Worm (Caenorhabditis elegans) whole organism, mixed stage, embryonic: ENCODE measurements around the gene F53F4.1.

Experiments used
- M03D4.4 ChIP-seq: sonication (generic microtip); optimal IDR thresholded peaks from 2 replicates; lab custom pipeline; 2017; ENCODE audit warnings: mild to moderate bottlenecking, missing genetic modification characterization, missing compliant biosample characterization
- bed-3 ChIP-seq: fragments of 200-800 bp; sonication (Bioruptor generic); optimal IDR thresholded peaks from 3 replicates; lab custom pipeline; 2018; ENCODE audit warnings: mild to moderate bottlenecking, missing genetic modification characterization, moderate library complexity, missing compliant biosample characterization
- blmp-1 ChIP-seq: fragments of 150-350 bp; optimal IDR thresholded peaks from 2 replicates; lab custom pipeline; 2014; ENCODE audit warnings: missing biosample characterization, missing genetic modification characterization
- ceh-39 ChIP-seq: fragments of 150-350 bp; optimal IDR thresholded peaks from 2 replicates; lab custom pipeline; 2014; ENCODE audit warnings: missing biosample characterization, missing genetic modification characterization
- ceh-43 ChIP-seq: fragments of 200-800 bp; sonication (Bioruptor generic); optimal IDR thresholded peaks from 2 replicates; lab custom pipeline; 2018; ENCODE audit warnings: mild to moderate bottlenecking, missing genetic modification characterization, moderate library complexity, missing compliant biosample characterization
- ceh-83 ChIP-seq: fragments of 200-800 bp; sonication (Bioruptor generic); optimal IDR thresholded peaks from 2 replicates; lab custom pipeline; 2018; ENCODE audit warnings: mild to moderate bottlenecking, missing genetic modification characterization, missing compliant biosample characterization
- ces-1 ChIP-seq: fragments of 150-350 bp; optimal IDR thresholded peaks from 2 replicates; lab custom pipeline; 2014; ENCODE audit warnings: missing biosample characterization, missing genetic modification reagents, missing genetic modification characterization
- cnd-1 ChIP-seq: fragments of 200-800 bp; sonication (Bioruptor generic); optimal IDR thresholded peaks from 2 replicates; lab custom pipeline; 2018; ENCODE audit warnings: mild to moderate bottlenecking, missing genetic modification characterization, missing compliant biosample characterization
- flh-1 ChIP-seq: fragments of 200-800 bp; sonication (Bioruptor generic); optimal IDR thresholded peaks from 2 replicates; lab custom pipeline; 2018; ENCODE audit warnings: mild to moderate bottlenecking, missing genetic modification characterization, moderate library complexity, missing compliant biosample characterization
- hlh-1 ChIP-seq: fragments of 150-350 bp; optimal IDR thresholded peaks from 2 replicates; lab custom pipeline; 2014; ENCODE audit warnings: missing biosample characterization, missing genetic modification reagents, missing genetic modification characterization
- lin-13 ChIP-seq: fragments of 150-350 bp; optimal IDR thresholded peaks from 2 replicates; lab custom pipeline; 2014; ENCODE audit warnings: missing biosample characterization, missing genetic modification characterization
- lin-32 ChIP-seq: fragments of 200-800 bp; sonication (Bioruptor generic); optimal IDR thresholded peaks from 2 replicates; lab custom pipeline; 2018; ENCODE audit warnings: mild to moderate bottlenecking, missing genetic modification characterization, missing compliant biosample characterization
- lsy-2 ChIP-seq: fragments of 150-350 bp; optimal IDR thresholded peaks from 2 replicates; lab custom pipeline; 2014; ENCODE audit warnings: missing biosample characterization, missing genetic modification characterization
- mab-5 ChIP-seq: fragments of 150-350 bp; optimal IDR thresholded peaks from 2 replicates; lab custom pipeline; 2014; ENCODE audit warnings: missing biosample characterization, missing genetic modification characterization
- mep-1 ChIP-seq: fragments of 150-350 bp; optimal IDR thresholded peaks from 2 replicates; lab custom pipeline; 2017; ENCODE audit warnings: missing biosample characterization, missing genetic modification reagents, missing genetic modification characterization, inconsistent platforms
- mls-2 ChIP-seq: sonication (generic microtip); optimal IDR thresholded peaks from 2 replicates; lab custom pipeline; 2016; ENCODE audit warnings: mild to moderate bottlenecking, missing genetic modification characterization, moderate library complexity, missing compliant biosample characterization
- nhr-2 ChIP-seq: fragments of 150-350 bp; optimal IDR thresholded peaks from 2 replicates; lab custom pipeline; 2014; ENCODE audit warnings: missing biosample characterization, missing genetic modification characterization
- nhr-237 ChIP-seq: fragments of 150-350 bp; optimal IDR thresholded peaks from 2 replicates; lab custom pipeline; 2014; ENCODE audit warnings: missing biosample characterization, missing genetic modification characterization
- pha-4 ChIP-seq: fragments of 150-350 bp; optimal IDR thresholded peaks from 2 replicates; lab custom pipeline; 2018; ENCODE audit warnings: missing biosample characterization, missing genetic modification reagents, missing genetic modification characterization
- snpc-4 ChIP-seq: fragments of 150-350 bp; optimal IDR thresholded peaks from 2 replicates; lab custom pipeline; 2014; ENCODE audit warnings: missing biosample characterization, missing genetic modification characterization
- sptf-1 ChIP-seq: sonication (generic microtip); optimal IDR thresholded peaks from 2 replicates; lab custom pipeline; 2017; ENCODE audit warnings: mild to moderate bottlenecking, missing genetic modification characterization, moderate library complexity, missing compliant biosample characterization
- tbx-8 ChIP-seq: fragments of 200-800 bp; sonication (Bioruptor generic); optimal IDR thresholded peaks from 2 replicates; lab custom pipeline; 2018; ENCODE audit warnings: mild to moderate bottlenecking, missing genetic modification characterization, moderate library complexity, missing compliant biosample characterization
- unc-120 ChIP-seq: sonication (generic microtip); optimal IDR thresholded peaks from 2 replicates; lab custom pipeline; 2017; ENCODE audit warnings: missing genetic modification characterization, missing compliant biosample characterization; ENCODE audit not compliant: poor library complexity, severe bottlenecking
- unc-39 ChIP-seq: fragments of 150-350 bp; optimal IDR thresholded peaks from 2 replicates; lab custom pipeline; 2014; ENCODE audit warnings: missing biosample characterization, missing genetic modification characterization
- zip-8 ChIP-seq: fragments of 150-350 bp; optimal IDR thresholded peaks from 2 replicates; lab custom pipeline; 2014; ENCODE audit warnings: missing biosample characterization, missing genetic modification characterization
- ztf-11 ChIP-seq: fragments of 150-350 bp; optimal IDR thresholded peaks from 2 replicates; lab custom pipeline; 2014; ENCODE audit warnings: missing biosample characterization, missing genetic modification characterization

F53F4.1 gene

ce11 chrV:13584484-13584883 lies at the start of gene F53F4.1:
TSS of gene F53F4.1 (plus strand) at chrV:13584784.
- no peak for TF ChIP-seq pha-4

- TF ChIP-seq ces-1 (GFP tag; lab: Kevin White, UChicago) (peak; percentile 57), ceh-39 (tag; lab: Kevin White, UChicago) (no peak)
Observed at ce11 chrV:13536058-13536579, 48.5 kb upstream of the F53F4.1 start, which contains the start of gene frpr-5. TSS of gene frpr-5 (minus strand) at chrV:13536108.

ce11 chrV:13551601-13552000 lies 33.0 kb upstream of the F53F4.1 start, which contains the start of the genes C56A3.4 and C56A3.5:
TSS of gene C56A3.4 (minus strand) at chrV:13551754.
TSS of gene C56A3.5 (plus strand) at chrV:13551967.
- no peak for TF ChIP-seq unc-120 (tag; lab: Kevin White, UChicago)
- TF ChIP-seq ces-1 (GFP tag; lab: Kevin White, UChicago): peak; percentile 22
- no peak for TF ChIP-seq zip-8 (tag; lab: Kevin White, UChicago)
- TF ChIP-seq snpc-4: no peak
- TF ChIP-seq flh-1 (GFP tag; lab: Kevin White, UChicago): no peak
- TF ChIP-seq ztf-11 (tag; lab: Kevin White, UChicago): no peak
- no peak for TF ChIP-seq bed-3

ce11 chrV:13556297-13556696 lies 28.3 kb upstream of the F53F4.1 start, which contains the start of gene C56A3.6:
TSS of gene C56A3.6 (minus strand) at chrV:13556397.
- TF ChIP-seq hlh-1 (tag; lab: Kevin White, UChicago): peak; percentile 16
- TF ChIP-seq lsy-2: no peak

- TF ChIP-seq ceh-39 (tag; lab: Kevin White, UChicago) (peak; percentile 19), hlh-1 (tag; lab: Kevin White, UChicago) (peak; percentile 28), ces-1 (GFP tag; lab: Kevin White, UChicago) (peak; percentile 75), lsy-2 (peak; percentile 46), cnd-1 (no peak), snpc-4 (no peak), mls-2 (peak; percentile 11), mep-1 (peak; percentile 35), nhr-237 (tag; lab: Kevin White, UChicago) (peak; percentile 53), pha-4 (peak; percentile 46), sptf-1 (tag; lab: Kevin White, UChicago) (peak; percentile 65)
Observed at ce11 chrV:13556746-13557145, 27.8 kb upstream of the F53F4.1 start, which contains the start of gene cav-2. TSS of gene cav-2 (plus strand) at chrV:13557104.

ce11 chrV:13559978-13560377 lies 24.6 kb upstream of the F53F4.1 start, which contains the start of gene C56A3.8:
TSS of gene C56A3.8 (plus strand) at chrV:13560278.
- TF ChIP-seq ceh-83 (GFP tag; lab: Kevin White, UChicago) (no peak), bed-3 (no peak), nhr-2 (tag; lab: Kevin White, UChicago) (no peak), nhr-237 (tag; lab: Kevin White, UChicago) (no peak), flh-1 (GFP tag; lab: Kevin White, UChicago) (no peak), unc-39 (tag; lab: Kevin White, UChicago) (no peak)

ce11 chrV:13562748-13563147 lies 21.8 kb upstream of the F53F4.1 start:
- TF ChIP-seq tbx-8 (GFP tag; lab: Kevin White, UChicago) (no peak), nhr-2 (tag; lab: Kevin White, UChicago) (no peak), unc-120 (tag; lab: Kevin White, UChicago) (no peak), ceh-43 (GFP tag; lab: Kevin White, UChicago) (no peak), lin-13 (no peak), lin-32 (no peak), ceh-83 (GFP tag; lab: Kevin White, UChicago) (no peak)
- TF ChIP-seq, all 35 proteins: peak for 0

ce11 chrV:13563841-13564240 lies 20.7 kb upstream of the F53F4.1 start, which contains the start of gene grl-17:
TSS of gene grl-17 (minus strand) at chrV:13563941.
- no peak for TF ChIP-seq lsy-2
- TF ChIP-seq nhr-2 (tag; lab: Kevin White, UChicago): no peak
- no peak for TF ChIP-seq mab-5 (tag; lab: Kevin White, UChicago)
- TF ChIP-seq M03D4.4 (tag; lab: Kevin White, UChicago): no peak
- TF ChIP-seq lin-32: no peak
- no peak for TF ChIP-seq blmp-1 (tag; lab: Kevin White, UChicago)
- no peak for TF ChIP-seq ceh-43 (GFP tag; lab: Kevin White, UChicago)
- TF ChIP-seq cnd-1: no peak
- no peak for TF ChIP-seq flh-1 (GFP tag; lab: Kevin White, UChicago)
